Fruit fly (Drosophila melanogaster): ENCODE measurements around the gene CG43739.

CG43739 gene

DNA sequence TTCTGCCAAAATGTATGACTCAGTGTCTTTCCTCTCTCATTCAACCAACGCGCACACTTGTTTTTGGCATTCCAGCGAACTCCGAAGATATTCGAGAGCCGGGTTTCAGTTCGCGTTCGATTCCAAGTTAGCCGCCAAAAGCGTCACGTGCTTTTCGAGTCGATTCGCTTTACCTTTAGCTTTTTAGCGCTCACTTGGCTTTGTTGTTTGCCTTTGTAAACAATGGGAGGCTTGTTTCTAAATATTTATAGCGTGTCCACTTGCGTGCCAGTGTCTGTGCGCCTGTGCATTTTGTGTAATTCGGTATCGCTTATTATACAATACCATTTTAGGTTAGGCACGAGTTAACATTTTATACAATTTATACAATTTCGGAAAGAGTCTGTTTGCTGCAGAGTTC lies 7.4 kb downstream of the CG43739 start (continued):
- TF ChIP-seq CG10654 (GFP tag; optimal IDR thresholded peaks at IDR 0.05) (no peak), CG9932 (GFP tag; IDR thresholded peaks at IDR 0.05) (0 out of 2 replicates have a peak, but pooled peaks have one; percentile 18), CG5245 (GFP tag; optimal IDR thresholded peaks at IDR 0.05) (no peak), YL-1 (GFP tag; optimal IDR thresholded peaks at IDR 0.05) (no peak), CG14860 (GFP tag; IDR thresholded peaks at IDR 0.05; ENCODE audit: partially characterized antibody) (no peak), CG10565 (GFP tag; optimal IDR thresholded peaks at IDR 0.05) (no peak), nau (GFP tag; optimal IDR thresholded peaks at IDR 0.05) (peak; percentile 43), tup (GFP tag; optimal IDR thresholded peaks at IDR 0.05) (no peak), CG12071 (GFP tag; optimal IDR thresholded peaks at IDR 0.05) (peak; percentile 73), CG14710 (tag; optimal IDR thresholded peaks at IDR 0.05) (no peak), CG10366 (GFP tag; IDR thresholded peaks at IDR 0.05) (no peak), CG12659 (GFP tag; optimal IDR thresholded peaks at IDR 0.05) (peak; percentile 43), CG6689 (GFP tag; IDR thresholded peaks at IDR 0.05) (no peak), hbn (GFP tag; IDR thresholded peaks at IDR 0.05; ENCODE audit: partially characterized antibody) (no peak), Med (GFP tag) (peak; percentile 91), Xbp1 (GFP tag; optimal IDR thresholded peaks at IDR 0.05) (no peak), CG14441 (GFP tag; IDR thresholded peaks at IDR 0.05) (0 out of 2 replicates have a peak, but pooled peaks have one; percentile 25), CG7271 (tag; optimal IDR thresholded peaks at IDR 0.05) (no peak), CG6654 (GFP tag; optimal IDR thresholded peaks at IDR 0.05) (no peak), Side (GFP tag; optimal IDR thresholded peaks at IDR 0.05) (no peak), CG12769 (tag; optimal IDR thresholded peaks at IDR 0.05) (peak; percentile 60), CG4617 (GFP tag; optimal IDR thresholded peaks at IDR 0.05; ENCODE audit: borderline replicate concordance) (no peak), lbe (GFP tag; optimal IDR thresholded peaks at IDR 0.05) (no peak), CG12236 (GFP tag; optimal IDR thresholded peaks at IDR 0.05) (no peak), Ets97D (GFP tag; optimal IDR thresholded peaks at IDR 0.05) (no peak), Pdp1 (GFP tag; optimal IDR thresholded peaks at IDR 0.05) (peak in 1 of 2 experiments; percentile 80), Stat92E (GFP tag; optimal IDR thresholded peaks at IDR 0.05) (no peak), CG34422 (GFP tag; IDR thresholded peaks at IDR 0.05) (no peak), org-1 (GFP tag; optimal IDR thresholded peaks at IDR 0.05) (peak; percentile 36), CG3407 (GFP tag; optimal IDR thresholded peaks at IDR 0.05) (peak; percentile 27), luna (GFP tag; optimal IDR thresholded peaks at IDR 0.05) (no peak), ems (GFP tag; optimal IDR thresholded peaks at IDR 0.05) (no peak), Hsf (GFP tag; optimal IDR thresholded peaks at IDR 0.05) (no peak), kah (GFP tag; optimal IDR thresholded peaks at IDR 0.05) (no peak), pita (GFP tag; optimal IDR thresholded peaks at IDR 0.05) (no peak), tio (GFP tag; optimal IDR thresholded peaks at IDR 0.05) (peak; percentile 9), kay (GFP tag; optimal IDR thresholded peaks at IDR 0.05) (peak; percentile 15), H15 (GFP tag; IDR thresholded peaks at IDR 0.05) (no peak), knrl (GFP tag; IDR thresholded peaks at IDR 0.05; ENCODE audit: partially characterized antibody) (no peak), Max (GFP tag; optimal IDR thresholded peaks at IDR 0.05) (no peak), tgo (GFP tag; IDR thresholded peaks at IDR 0.05) (no peak), grau (tag; optimal IDR thresholded peaks at IDR 0.05) (peak; percentile 21), CTCF (GFP tag; optimal IDR thresholded peaks at IDR 0.05) (peak; percentile 33), CG9609 (GFP tag; optimal IDR thresholded peaks at IDR 0.05) (no peak), pb (GFP tag; optimal IDR thresholded peaks at IDR 0.05) (no peak), CG1792 (GFP tag; optimal IDR thresholded peaks at IDR 0.05) (no peak), D19B (GFP tag; optimal IDR thresholded peaks at IDR 0.05) (peak; percentile 19), HmgZ (tag; optimal IDR thresholded peaks at IDR 0.05) (peak; percentile 37), CG7786 (GFP tag; optimal IDR thresholded peaks at IDR 0.05) (no peak), sqz (GFP tag; optimal IDR thresholded peaks at IDR 0.05) (no peak), CG13424 (tag; optimal IDR thresholded peaks at IDR 0.05) (peak; percentile 35), Fer1 (GFP tag; optimal IDR thresholded peaks at IDR 0.05) (peak; percentile 55)
